Worm (Caenorhabditis elegans) whole organism, L4 larva: ENCODE results near the gene nhr-35.

ENCODE experiments used
- F49E8.2 ChIP-seq: sonication (generic microtip); optimal IDR thresholded peaks from 2 replicates; lab custom pipeline; 2016; ENCODE audit warnings: missing compliant biosample characterization, mild to moderate bottlenecking, missing genetic modification characterization, borderline replicate concordance
- T26A8.4 ChIP-seq: fragments of 200-800 bp; sonication (Bioruptor generic); IDR thresholded peaks from 2 replicates; pipeline ENCODE4 v1.3.6; 2022; ENCODE audit warnings: missing genetic modification characterization, missing compliant biosample characterization
- aha-1 ChIP-seq: fragments of 150-350 bp; peaks from one replicate; lab custom pipeline; 2014; ENCODE audit warnings: missing biosample characterization, missing genetic modification characterization
- ceh-62 ChIP-seq: sonication (generic microtip); optimal IDR thresholded peaks from 2 replicates; lab custom pipeline; 2017; ENCODE audit warnings: missing biosample characterization, missing genetic modification characterization
- ces-1 ChIP-seq: fragments of 150-350 bp; sonication (generic microtip); optimal IDR thresholded peaks from 4 replicates; lab custom pipeline; 2014; ENCODE audit warnings: missing biosample characterization, missing genetic modification reagents, missing genetic modification characterization
- daf-12 ChIP-seq: fragments of 150-350 bp; optimal IDR thresholded peaks from 2 replicates; lab custom pipeline; 2014; ENCODE audit warnings: missing biosample characterization, missing genetic modification reagents, missing genetic modification characterization
- daf-16 ChIP-seq, 3 experiments: sonication (generic microtip); optimal IDR thresholded peaks; 2 replicates each; lab custom pipeline; 2016 to 2017; ENCODE audit warnings: missing genetic modification characterization in 3 of 3, missing genetic modification reagents in 3 of 3, mild to moderate bottlenecking in 2 of 3, missing compliant biosample characterization in 2 of 3, missing biosample characterization in 1 of 3, moderate library complexity in 1 of 3
- dmd-6 ChIP-seq: fragments of 200-800 bp; sonication (Bioruptor generic); IDR thresholded peaks from 2 replicates; pipeline ENCODE4 v1.3.6; 2022; ENCODE audit warnings: missing genetic modification reagents, missing genetic modification characterization, missing compliant biosample characterization
- dpl-1 ChIP-seq: fragments of 150-350 bp; optimal IDR thresholded peaks from 2 replicates; lab custom pipeline; 2014; ENCODE audit warnings: missing biosample characterization, missing genetic modification reagents, missing genetic modification characterization
- dve-1 ChIP-seq: sonication (generic microtip); optimal IDR thresholded peaks from 2 replicates; lab custom pipeline; 2017; ENCODE audit warnings: antibody characterized with exemption, mild to moderate bottlenecking, missing genetic modification characterization, missing compliant biosample characterization; ENCODE audit not compliant: insufficient read depth
- fkh-10 ChIP-seq: fragments of 150-350 bp; optimal IDR thresholded peaks from 2 replicates; lab custom pipeline; 2014; ENCODE audit warnings: missing biosample characterization, missing genetic modification reagents, missing genetic modification characterization
- fos-1 ChIP-seq: fragments of 150-350 bp; optimal IDR thresholded peaks from 2 replicates; lab custom pipeline; 2014; ENCODE audit warnings: missing biosample characterization, missing genetic modification characterization
- hlh-11 ChIP-seq: fragments of 200-800 bp; sonication (Bioruptor generic); optimal IDR thresholded peaks from 2 replicates; lab custom pipeline; 2018; ENCODE audit warnings: mild to moderate bottlenecking, missing genetic modification characterization, missing compliant biosample characterization
- hmg-1.1 ChIP-seq: fragments of 200-800 bp; sonication (Bioruptor generic); IDR thresholded peaks from 2 replicates; pipeline ENCODE4 v1.3.6; 2022; ENCODE audit warnings: missing genetic modification reagents, missing genetic modification characterization, missing compliant biosample characterization
- lin-1 ChIP-seq: fragments of 200-800 bp; sonication (Bioruptor generic); IDR thresholded peaks from 2 replicates; pipeline ENCODE4 v1.3.6; 2022; ENCODE audit warnings: missing genetic modification reagents, missing genetic modification characterization, missing compliant biosample characterization
- lin-29 ChIP-seq: fragments of 200-800 bp; sonication (Bioruptor generic); IDR thresholded peaks from 2 replicates; pipeline ENCODE4 v1.3.6; 2022; ENCODE audit warnings: missing genetic modification reagents, missing genetic modification characterization, missing compliant biosample characterization
- lsy-2 ChIP-seq, 2 experiments: fragments of 150-350 bp in 1 of 2; sonication (generic microtip) in 1 of 2; optimal IDR thresholded peaks; 2 replicates each; lab custom pipeline; 2014 to 2017; ENCODE audit warnings: missing biosample characterization in 2 of 2, missing genetic modification characterization in 2 of 2
- mdt-29 ChIP-seq: fragments of 200-800 bp; sonication (Bioruptor generic); IDR thresholded peaks from 2 replicates; pipeline ENCODE4 v1.3.6; 2022; ENCODE audit warnings: missing genetic modification reagents, missing genetic modification characterization, missing compliant biosample characterization
- mep-1 ChIP-seq: fragments of 150-350 bp; sonication (generic microtip); optimal IDR thresholded peaks from 3 replicates; lab custom pipeline; 2014; ENCODE audit warnings: missing biosample characterization, missing genetic modification characterization
- mes-2 ChIP-seq: sonication (generic microtip); optimal IDR thresholded peaks from 2 replicates; lab custom pipeline; 2016; ENCODE audit warnings: missing genotype, mild to moderate bottlenecking, missing genetic modification characterization, missing compliant biosample characterization; ENCODE audit not compliant: poor library complexity, severe bottlenecking
- mxl-3 ChIP-seq: fragments of 200-800 bp; sonication (Bioruptor generic); optimal IDR thresholded peaks from 2 replicates; lab custom pipeline; 2018; ENCODE audit warnings: mild to moderate bottlenecking, missing genetic modification characterization, missing compliant biosample characterization
- nhr-28 ChIP-seq: fragments of 150-350 bp; optimal IDR thresholded peaks from 2 replicates; lab custom pipeline; 2014; ENCODE audit warnings: missing biosample characterization, missing genetic modification characterization
- nhr-48 ChIP-seq: sonication (generic microtip); optimal IDR thresholded peaks from 2 replicates; lab custom pipeline; 2016; ENCODE audit warnings: mild to moderate bottlenecking, missing genetic modification characterization, missing compliant biosample characterization
- nhr-76 ChIP-seq: fragments of 150-350 bp; optimal IDR thresholded peaks from 2 replicates; lab custom pipeline; 2014; ENCODE audit warnings: missing biosample characterization, missing genetic modification characterization
- nhr-77 ChIP-seq: fragments of 150-350 bp; optimal IDR thresholded peaks from 2 replicates; lab custom pipeline; 2014; ENCODE audit warnings: missing biosample characterization, missing genetic modification characterization
- php-3 ChIP-seq: fragments of 200-800 bp; sonication (Bioruptor generic); IDR thresholded peaks from 2 replicates; pipeline ENCODE4 v1.3.6; 2022; ENCODE audit warnings: missing genetic modification reagents, missing genetic modification characterization, missing compliant biosample characterization
- pqm-1 ChIP-seq: sonication (generic microtip); optimal IDR thresholded peaks from 2 replicates; lab custom pipeline; 2017; ENCODE audit warnings: missing biosample characterization, missing genetic modification characterization
- saeg-2 ChIP-seq: fragments of 200-800 bp; sonication (Bioruptor generic); IDR thresholded peaks from 2 replicates; pipeline ENCODE4 v1.3.6; 2022; ENCODE audit warnings: missing genetic modification reagents, missing genetic modification characterization, missing compliant biosample characterization
- sdz-12 ChIP-seq: fragments of 200-800 bp; sonication (Bioruptor generic); optimal IDR thresholded peaks from 2 replicates; lab custom pipeline; 2018; ENCODE audit warnings: mild to moderate bottlenecking, missing genetic modification characterization, missing compliant biosample characterization
- snpc-1.2 ChIP-seq: fragments of 200-800 bp; sonication (Bioruptor generic); IDR thresholded peaks from 2 replicates; pipeline ENCODE4 v1.3.6; 2022; ENCODE audit warnings: missing genetic modification reagents, missing genetic modification characterization, missing compliant biosample characterization
- spr-3 ChIP-seq: fragments of 200-800 bp; sonication (Bioruptor generic); optimal IDR thresholded peaks from 2 replicates; lab custom pipeline; 2018; ENCODE audit warnings: mild to moderate bottlenecking, missing genetic modification characterization, missing compliant biosample characterization
- tra-1 ChIP-seq: fragments of 200-800 bp; sonication (Bioruptor generic); IDR thresholded peaks from 2 replicates; pipeline ENCODE4 v1.3.6; 2022; ENCODE audit warnings: missing genetic modification reagents, missing genetic modification characterization, missing compliant biosample characterization
- unc-130 ChIP-seq: sonication (generic microtip); optimal IDR thresholded peaks from 2 replicates; lab custom pipeline; 2016; ENCODE audit warnings: missing genetic modification reagents, missing genetic modification characterization, missing compliant biosample characterization
- unc-62 ChIP-seq, 3 experiments: fragments of 150-350 bp in 1 of 3; sonication (generic microtip); optimal IDR thresholded peaks in 2 of 3; peaks in 1 of 3; 1 replicate in 1 of 3; 2 replicates in 2 of 3; lab custom pipeline; 2014 to 2017; ENCODE audit warnings: missing biosample characterization in 3 of 3, missing genetic modification characterization in 3 of 3, missing genetic modification reagents in 3 of 3, missing genotype in 1 of 3
- zag-1 ChIP-seq: fragments of 150-350 bp; optimal IDR thresholded peaks from 2 replicates; lab custom pipeline; 2014; ENCODE audit warnings: missing biosample characterization, missing genetic modification characterization
- zip-11 ChIP-seq: fragments of 200-800 bp; sonication (Bioruptor generic); IDR thresholded peaks from 2 replicates; pipeline ENCODE4 v1.3.6; 2022; ENCODE audit warnings: missing genetic modification characterization, missing compliant biosample characterization

nhr-35 gene

ce11 chrX:4498078-4498477 lies 34.4 kb upstream of the nhr-35 start (continued):
- no peak for TF ChIP-seq spr-3 (GFP tag; lab: Kevin White, UChicago)
- TF ChIP-seq lin-1 (GFP tag; lab: Robert Waterston, UW) = 0 out of 2 replicates have a peak, but pooled peaks have one; percentile 21
- no peak for TF ChIP-seq zip-11 (GFP tag; lab: Robert Waterston, UW)
- peak; percentile 23 for TF ChIP-seq mes-2 (tag; lab: Kevin White, UChicago)
- TF ChIP-seq F49E8.2 (tag; lab: Kevin White, UChicago) = no peak

ce11 chrX:4498478-4498877 lies 34.0 kb upstream of the nhr-35 start:
- TF ChIP-seq aha-1 (tag; lab: Kevin White, UChicago) (peak; percentile 63), mxl-3 (GFP tag; lab: Kevin White, UChicago) (peak; percentile 7), spr-3 (GFP tag; lab: Kevin White, UChicago) (no peak), unc-62 (GFP tag; optimal IDR thresholded peaks at IDR 0.05 in 1 of 2; lab: Kevin White, UChicago) (peak in 1 of 2 experiments; percentile 67), unc-62 (tag; optimal IDR thresholded peaks at IDR 0.05; lab: Kevin White, UChicago) (no peak)

ce11 chrX:4500499-4500898 lies 32.0 kb upstream of the nhr-35 start:
- TF ChIP-seq ces-1 = no peak
- TF ChIP-seq aha-1 (tag; lab: Kevin White, UChicago) = peak; percentile 92

ce11 chrX:4502039-4502438 lies 30.5 kb upstream of the nhr-35 start:
- TF ChIP-seq pqm-1 (tag; lab: Kevin White, UChicago) (peak; percentile 72), nhr-28 (peak; percentile 28), php-3 (GFP tag; lab: Robert Waterston, UW) (peak; percentile 79), daf-16 (GFP tag; optimal IDR thresholded peaks at IDR 0.05; lab: Kevin White, UChicago) (no peak), daf-16 (tag; optimal IDR thresholded peaks at IDR 0.05; lab: Kevin White, UChicago) (peak; percentile 58), dmd-6 (GFP tag; lab: Robert Waterston, UW) (no peak), snpc-1.2 (GFP tag; lab: Robert Waterston, UW) (no peak), sdz-12 (no peak), daf-12 (no peak), saeg-2 (GFP tag; lab: Robert Waterston, UW) (no peak), dve-1 (tag; lab: Kevin White, UChicago) (peak; percentile 0), zag-1 (tag; lab: Kevin White, UChicago) (no peak)

- TF ChIP-seq unc-62 (GFP tag; optimal IDR thresholded peaks at IDR 0.05 in 1 of 2; lab: Kevin White, UChicago) (peak in 1 of 2 experiments; percentile 65), unc-62 (tag; optimal IDR thresholded peaks at IDR 0.05; lab: Kevin White, UChicago) (no peak), unc-130 (no peak), daf-16 (GFP tag; optimal IDR thresholded peaks at IDR 0.05; lab: Kevin White, UChicago) (peak in 1 of 2 experiments; percentile 84), daf-16 (tag; optimal IDR thresholded peaks at IDR 0.05; lab: Kevin White, UChicago) (no peak), lsy-2 (tag; optimal IDR thresholded peaks at IDR 0.05; lab: Kevin White, UChicago) (peak in 1 of 2 experiments; percentile 2)
Observed at ce11 chrX:4503259-4503658, 29.2 kb upstream of the nhr-35 start.

ce11 chrX:4504108-4504668 lies 28.3 kb upstream of the nhr-35 start, which contains the start of gene dgk-2:
dgk-2 (minus strand) TSS chrX:4504388.
- TF ChIP-seq fkh-10 (GFP tag; lab: Kevin White, UChicago) (no peak), mep-1 (tag; lab: Kevin White, UChicago) (peak; percentile 15), pqm-1 (tag; lab: Kevin White, UChicago) (no peak), tra-1 (GFP tag; lab: Robert Waterston, UW) (no peak), nhr-48 (tag; lab: Kevin White, UChicago) (no peak), dpl-1 (GFP tag; lab: Kevin White, UChicago) (no peak), saeg-2 (GFP tag; lab: Robert Waterston, UW) (no peak), mdt-29 (GFP tag; lab: Robert Waterston, UW) (no peak), dmd-6 (GFP tag; lab: Robert Waterston, UW) (peak; percentile 25; the same call in 1 of the 2 replicates), sdz-12 (no peak), ceh-62 (tag; lab: Kevin White, UChicago) (no peak), hlh-11 (tag; lab: Kevin White, UChicago) (peak; percentile 52), daf-16 (GFP tag; optimal IDR thresholded peaks at IDR 0.05; lab: Kevin White, UChicago) (no peak), daf-16 (tag; optimal IDR thresholded peaks at IDR 0.05; lab: Kevin White, UChicago) (peak; percentile 52), spr-3 (GFP tag; lab: Kevin White, UChicago) (no peak), fos-1 (no peak), unc-62 (GFP tag; optimal IDR thresholded peaks at IDR 0.05 in 1 of 2; lab: Kevin White, UChicago) (peak in 1 of 2 experiments; percentile 93), unc-62 (tag; optimal IDR thresholded peaks at IDR 0.05; lab: Kevin White, UChicago) (no peak), mxl-3 (GFP tag; lab: Kevin White, UChicago) (peak; percentile 88), nhr-77 (tag; lab: Kevin White, UChicago) (no peak), dve-1 (tag; lab: Kevin White, UChicago) (no peak), hmg-1.1 (GFP tag; lab: Robert Waterston, UW) (no peak; the same call in 1 of the 2 replicates), lin-29 (GFP tag; lab: Robert Waterston, UW) (no peak), nhr-76 (no peak), T26A8.4 (GFP tag; lab: Robert Waterston, UW) (no peak), aha-1 (tag; lab: Kevin White, UChicago) (no peak), nhr-28 (peak; percentile 22)
